Worm (Caenorhabditis elegans) whole organism, young adult: Measurements from ENCODE around the gene E03H12.5.

Experiments
- F33H1.4 ChIP-seq: fragments of 200-800 bp; sonication (Bioruptor generic); IDR thresholded peaks from 2 replicates; pipeline ENCODE4 v1.3.6; 2022; ENCODE audit warnings: missing genetic modification reagents, missing genetic modification characterization, missing compliant biosample characterization
- F39B2.1 ChIP-seq: fragments of 200-800 bp; sonication (Bioruptor generic); IDR thresholded peaks from 2 replicates; pipeline ENCODE4 v1.3.6; 2022; ENCODE audit warnings: missing genetic modification reagents, missing genetic modification characterization, missing compliant biosample characterization
- F49E8.2 ChIP-seq: sonication (generic microtip); optimal IDR thresholded peaks from 3 replicates; lab custom pipeline; 2017; ENCODE audit warnings: missing genetic modification characterization, mild to moderate bottlenecking, missing compliant biosample characterization, antibody characterized with exemption, moderate library complexity; ENCODE audit not compliant: insufficient read depth
- K11D2.4 ChIP-seq: fragments of 200-800 bp; sonication (Bioruptor generic); IDR thresholded peaks from 2 replicates; pipeline ENCODE4 v1.3.6; 2022; ENCODE audit warnings: missing genetic modification reagents, missing genetic modification characterization, missing compliant biosample characterization
- Y53F4B.3 ChIP-seq: fragments of 200-800 bp; sonication (Bioruptor generic); IDR thresholded peaks from 2 replicates; pipeline ENCODE4 v1.3.6; 2022; ENCODE audit warnings: missing genetic modification reagents, missing genetic modification characterization, missing compliant biosample characterization
- Y95B8A.8 ChIP-seq: fragments of 200-800 bp; sonication (Bioruptor generic); IDR thresholded peaks from 2 replicates; pipeline ENCODE4 v1.3.6; 2022; ENCODE audit warnings: missing genetic modification reagents, missing genetic modification characterization, missing compliant biosample characterization
- bed-2 ChIP-seq: fragments of 200-800 bp; sonication (Bioruptor generic); IDR thresholded peaks from 2 replicates; pipeline ENCODE4 v1.3.6; 2022; ENCODE audit warnings: missing genetic modification reagents, missing genetic modification characterization, missing compliant biosample characterization
- ccch-3 ChIP-seq: fragments of 200-800 bp; sonication (Bioruptor generic); optimal IDR thresholded peaks from 2 replicates; lab custom pipeline; 2018; ENCODE audit warnings: mild to moderate bottlenecking, missing genetic modification characterization, missing compliant biosample characterization
- ceh-58 ChIP-seq: fragments of 200-800 bp; sonication (Bioruptor generic); IDR thresholded peaks from 2 replicates; pipeline ENCODE4 v1.3.6; 2022; ENCODE audit warnings: missing genetic modification characterization, missing compliant biosample characterization
- ceh-91 ChIP-seq: fragments of 200-800 bp; sonication (Bioruptor generic); IDR thresholded peaks from 2 replicates; pipeline ENCODE4 v1.3.6; 2022; ENCODE audit warnings: missing genetic modification reagents, missing genetic modification characterization, missing compliant biosample characterization
- dox-1 ChIP-seq: fragments of 200-800 bp; sonication (Bioruptor generic); IDR thresholded peaks from 2 replicates; pipeline ENCODE4 v1.3.6; 2022; ENCODE audit warnings: missing genetic modification reagents, missing genetic modification characterization, missing compliant biosample characterization
- efl-1 ChIP-seq: fragments of 150-350 bp; optimal IDR thresholded peaks from 2 replicates; lab custom pipeline; 2014; ENCODE audit warnings: missing biosample characterization, missing genetic modification reagents, missing genetic modification characterization
- egl-44 ChIP-seq: fragments of 200-800 bp; sonication (Bioruptor generic); IDR thresholded peaks from 2 replicates; pipeline ENCODE4 v1.3.6; 2022; ENCODE audit warnings: missing genetic modification reagents, missing genetic modification characterization, missing compliant biosample characterization
- gei-17 ChIP-seq: fragments of 200-800 bp; sonication (Bioruptor generic); optimal IDR thresholded peaks from 2 replicates; lab custom pipeline; 2018; ENCODE audit warnings: mild to moderate bottlenecking, missing genetic modification characterization, missing compliant biosample characterization
- hmg-1.2 ChIP-seq: fragments of 200-800 bp; sonication (Bioruptor generic); IDR thresholded peaks from 2 replicates; pipeline ENCODE4 v1.3.6; 2022; ENCODE audit warnings: missing genetic modification reagents, missing genetic modification characterization, missing compliant biosample characterization
- hrde-1 ChIP-seq: sonication (generic microtip); optimal IDR thresholded peaks from 2 replicates; lab custom pipeline; 2016; ENCODE audit warnings: missing genetic modification characterization, mild to moderate bottlenecking, missing compliant biosample characterization, moderate library complexity, missing genotype, missing genetic modification reagents, borderline replicate concordance
- hsf-1 ChIP-seq: fragments of 200-800 bp; sonication (Bioruptor generic); IDR thresholded peaks from 2 replicates; pipeline ENCODE4 v1.3.6; 2022; ENCODE audit warnings: missing genetic modification reagents, missing genetic modification characterization, missing compliant biosample characterization
- let-607 ChIP-seq, 2 experiments: fragments of 200-800 bp in 1 of 2; sonication (Bioruptor generic) in 1 of 2; sonication (generic microtip) in 1 of 2; optimal IDR thresholded peaks; 2 replicates each; lab custom pipeline; 2016 to 2018; ENCODE audit warnings: mild to moderate bottlenecking in 2 of 2, missing compliant biosample characterization in 2 of 2, missing genetic modification characterization in 2 of 2, moderate library complexity in 2 of 2, missing genotype in 1 of 2
- lin-35 ChIP-seq, 3 experiments: fragments of 150-350 bp in 2 of 3; sonication (generic microtip) in 1 of 3; optimal IDR thresholded peaks; 2 replicates each; lab custom pipeline; 2014 to 2018; ENCODE audit warnings: missing biosample characterization in 3 of 3, missing genetic modification characterization in 3 of 3, missing genetic modification reagents in 3 of 3
- lin-54 ChIP-seq: fragments of 200-800 bp; sonication (Bioruptor generic); optimal IDR thresholded peaks from 2 replicates; lab custom pipeline; 2018; ENCODE audit warnings: mild to moderate bottlenecking, missing genetic modification characterization, missing compliant biosample characterization
- lir-1 ChIP-seq: fragments of 200-800 bp; sonication (Bioruptor generic); conservative IDR thresholded peaks from 2 replicates; pipeline ENCODE4 v1.3.6; 2022; ENCODE audit warnings: missing genetic modification reagents, missing genetic modification characterization, missing compliant biosample characterization
- nhr-90 ChIP-seq: sonication (generic microtip); optimal IDR thresholded peaks from 2 replicates; lab custom pipeline; 2016; ENCODE audit warnings: missing genotype, mild to moderate bottlenecking, missing genetic modification characterization, missing compliant biosample characterization
- pbrm-1 ChIP-seq: fragments of 200-800 bp; sonication (Bioruptor generic); IDR thresholded peaks from 2 replicates; pipeline ENCODE4 v1.3.6; 2022; ENCODE audit warnings: missing genetic modification reagents, missing genetic modification characterization, missing compliant biosample characterization
- rec-8 ChIP-seq, 2 experiments: sonication (generic microtip); optimal IDR thresholded peaks; 2 replicates each; lab custom pipeline; 2016; ENCODE audit warnings: mild to moderate bottlenecking in 2 of 2, missing genetic modification characterization in 2 of 2, missing genetic modification reagents in 2 of 2, missing genotype in 2 of 2, missing biosample characterization in 1 of 2, missing compliant biosample characterization in 1 of 2, moderate library complexity in 1 of 2
- snpc-1.1 ChIP-seq: sonication (generic microtip); optimal IDR thresholded peaks from 2 replicates; lab custom pipeline; 2017; ENCODE audit warnings: missing genetic modification characterization, mild to moderate bottlenecking, missing compliant biosample characterization, antibody characterized with exemption, moderate library complexity, missing genotype, missing genetic modification reagents; ENCODE audit not compliant: insufficient read depth
- snpc-1.3 ChIP-seq: sonication (generic microtip); optimal IDR thresholded peaks from 2 replicates; lab custom pipeline; 2017; ENCODE audit warnings: missing genetic modification characterization, mild to moderate bottlenecking, missing compliant biosample characterization, antibody characterized with exemption, moderate library complexity, missing genotype, missing genetic modification reagents; ENCODE audit not compliant: insufficient read depth
- ztf-28 ChIP-seq: fragments of 200-800 bp; sonication (Bioruptor generic); IDR thresholded peaks from 2 replicates; pipeline ENCODE4 v1.3.6; 2022; ENCODE audit warnings: missing genetic modification reagents, missing genetic modification characterization, missing compliant biosample characterization
- ztf-3 ChIP-seq: fragments of 200-800 bp; sonication (Bioruptor generic); optimal IDR thresholded peaks from 2 replicates; lab custom pipeline; 2018; ENCODE audit warnings: mild to moderate bottlenecking, missing genetic modification characterization, missing compliant biosample characterization

The E03H12.5 gene

ce11 chrIV:4953887-4954286, 23.1 kb upstream of the E03H12.5 start, which contains the start of gene str-163 (continued):
- no peak for TF ChIP-seq egl-44 (GFP tag; lab: Robert Waterston, UW)
- TF ChIP-seq lir-1 (GFP tag; lab: Robert Waterston, UW), result no peak
- TF ChIP-seq let-607 (tag; optimal IDR thresholded peaks at IDR 0.05; lab: Kevin White, UChicago), result no peak

- no peak for TF ChIP-seq nhr-90 (tag; lab: Kevin White, UChicago)
- TF ChIP-seq bed-2 (GFP tag; lab: Robert Waterston, UW), result no peak
- TF ChIP-seq Y53F4B.3 (GFP tag; lab: Robert Waterston, UW), result no peak
- no peak for TF ChIP-seq F49E8.2
- TF ChIP-seq ceh-91 (GFP tag; lab: Robert Waterston, UW), result no peak
- no peak for TF ChIP-seq rec-8 (tag; optimal IDR thresholded peaks at IDR 0.05; lab: Kevin White, UChicago)
- TF ChIP-seq snpc-1.3 (tag; lab: Kevin White, UChicago), result no peak
- no peak for TF ChIP-seq hmg-1.2 (GFP tag; lab: Robert Waterston, UW)
- no peak for TF ChIP-seq F33H1.4 (GFP tag; lab: Robert Waterston, UW)
- no peak for TF ChIP-seq ztf-28 (GFP tag; lab: Robert Waterston, UW)
- no peak for TF ChIP-seq F39B2.1 (GFP tag; lab: Robert Waterston, UW)
- TF ChIP-seq K11D2.4 (GFP tag; lab: Robert Waterston, UW), result no peak
- TF ChIP-seq snpc-1.1 (tag; lab: Kevin White, UChicago), result no peak
- TF ChIP-seq hrde-1 (tag; lab: Kevin White, UChicago), result no peak
- no peak for TF ChIP-seq lin-54
- TF ChIP-seq egl-44 (GFP tag; lab: Robert Waterston, UW), result no peak
Measured at ce11 chrIV:4960623-4961022, 16.4 kb upstream of the E03H12.5 start, which contains the start of gene str-164. Gene str-164, plus strand, starts transcription at chrIV:4960735.

ce11 chrIV:4963834-4964233, 13.2 kb upstream of the E03H12.5 start, which contains the start of gene txt-3:
Gene txt-3, plus strand, starts transcription at chrIV:4963958.
- TF ChIP-seq gei-17 (no peak), pbrm-1 (no peak), efl-1 (GFP tag; lab: Kevin White, UChicago) (no peak), hsf-1 (GFP tag; lab: Robert Waterston, UW) (no peak), lin-35 (GFP tag; optimal IDR thresholded peaks at IDR 0.05; lab: Kevin White, UChicago) (no peak), ztf-3 (GFP tag; lab: Kevin White, UChicago) (no peak), Y53F4B.3 (GFP tag; lab: Robert Waterston, UW) (no peak), dox-1 (GFP tag; lab: Robert Waterston, UW) (no peak), ccch-3 (GFP tag; lab: Kevin White, UChicago) (no peak)

ce11 chrIV:4969419-4969818, 7.6 kb upstream of the E03H12.5 start, which contains the start of gene Y9C9A.13:
Gene Y9C9A.13, minus strand, starts transcription at chrIV:4969519.
- no peak for TF ChIP-seq ceh-58 (GFP tag; lab: Robert Waterston, UW)

ce11 chrIV:4975995-4976394, 1.0 kb upstream of the E03H12.5 start, which contains the start of gene Y9C9A.16:
Gene Y9C9A.16, minus strand, starts transcription at chrIV:4976125.
- TF ChIP-seq Y95B8A.8 (GFP tag; lab: Robert Waterston, UW), result no peak

- TF ChIP-seq lin-35 (GFP tag; optimal IDR thresholded peaks at IDR 0.05; lab: Kevin White, UChicago), result no peak
Measured at ce11 chrIV:4981027-4981426, 4.0 kb downstream of the E03H12.5 start, which contains the start of gene srz-24. Gene srz-24, minus strand, starts transcription at chrIV:4981127.
